Fruit fly (Drosophila melanogaster): ENCODE data around the gene CG5280.

CG5280 gene

dm6 chr3L:8997686-8998239 is 7.7 kb upstream of the CG5280 start, which contains the start of the genes smg and CG5087 (continued):
- TF ChIP-seq CG3065 (GFP tag; optimal IDR thresholded peaks at IDR 0.05) (no peak), so (GFP tag; IDR thresholded peaks at IDR 0.05) (no peak; the same call in 2 of the 3 replicates), Drgx (GFP tag; IDR thresholded peaks at IDR 0.05) (peak; percentile 6; the same call in 1 of the 2 replicates), trh (GFP tag; optimal IDR thresholded peaks at IDR 0.05) (no peak), tup (GFP tag; optimal IDR thresholded peaks at IDR 0.05) (no peak), Ets97D (GFP tag; optimal IDR thresholded peaks at IDR 0.05) (peak; percentile 94), CG3281 (GFP tag; optimal IDR thresholded peaks at IDR 0.05) (peak; percentile 3), CG2116 (GFP tag; optimal IDR thresholded peaks at IDR 0.05) (peak; percentile 97), ind (GFP tag; optimal IDR thresholded peaks at IDR 0.05) (peak; percentile 17), CG18599 (GFP tag; optimal IDR thresholded peaks at IDR 0.05) (no peak), CG11723 (GFP tag; optimal IDR thresholded peaks at IDR 0.05) (no peak), Dip2 (GFP tag; IDR thresholded peaks at IDR 0.05) (no peak), CG4404 (GFP tag; IDR thresholded peaks at IDR 0.05) (no peak), sens (GFP tag) (peak; percentile 85), CG7839 (tag; optimal IDR thresholded peaks at IDR 0.05) (no peak), CG17568 (GFP tag; optimal IDR thresholded peaks at IDR 0.05) (no peak), Tbp (GFP tag; optimal IDR thresholded peaks at IDR 0.05) (no peak), Fer2 (tag; optimal IDR thresholded peaks at IDR 0.05) (no peak), Dek (tag; optimal IDR thresholded peaks at IDR 0.05) (peak; percentile 59), CG4360 (GFP tag; IDR thresholded peaks at IDR 0.05) (no peak; the same call in 1 of the 2 replicates), CG17328 (GFP tag; IDR thresholded peaks at IDR 0.05) (no peak), gem (tag; optimal IDR thresholded peaks at IDR 0.05) (no peak), Bgb (GFP tag; IDR thresholded peaks at IDR 0.05; ENCODE audit: partially characterized antibody) (peak; percentile 73; the same call in 1 of the 2 replicates), CG9876 (GFP tag; optimal IDR thresholded peaks at IDR 0.05) (peak; percentile 46), CG14965 (GFP tag; optimal IDR thresholded peaks at IDR 0.05; ENCODE audit: borderline replicate concordance) (no peak), CG9727 (GFP tag; optimal IDR thresholded peaks at IDR 0.05) (peak; percentile 40), Bdp1 (GFP tag; optimal IDR thresholded peaks at IDR 0.05) (peak; percentile 37), CG12299 (tag; optimal IDR thresholded peaks at IDR 0.05) (peak; percentile 35), CG9215 (GFP tag; IDR thresholded peaks at IDR 0.05) (no peak), CG10543 (GFP tag; optimal IDR thresholded peaks at IDR 0.05) (peak; percentile 48), D19B (GFP tag; optimal IDR thresholded peaks at IDR 0.05) (no peak)

dm6 chr3L:8996899-8997685 is 7.1 kb upstream of the CG5280 start:
- TF ChIP-seq Max (GFP tag; optimal IDR thresholded peaks at IDR 0.05) (no peak), hkb (optimal IDR thresholded peaks at IDR 0.05) (no peak), hkb (GFP tag; IDR thresholded peaks at IDR 0.05) (0 out of 2 replicates have a peak, but pooled peaks have one; percentile 24), CG6854 (GFP tag; optimal IDR thresholded peaks at IDR 0.05) (peak; percentile 38), Trl (optimal IDR thresholded peaks at IDR 0.05) (no peak), Trl (GFP tag; optimal IDR thresholded peaks at IDR 0.05) (no peak), sens (GFP tag) (peak; percentile 55), Hey (tag; optimal IDR thresholded peaks at IDR 0.05) (no peak), ham (GFP tag; IDR thresholded peaks at IDR 0.05) (no peak), CG17802 (tag; optimal IDR thresholded peaks at IDR 0.05) (no peak), NC2β (GFP tag; optimal IDR thresholded peaks at IDR 0.05) (no peak), CG10431 (GFP tag; optimal IDR thresholded peaks at IDR 0.05) (no peak), sd (tag; optimal IDR thresholded peaks at IDR 0.05) (no peak), CG33213 (GFP tag; optimal IDR thresholded peaks at IDR 0.05) (no peak), nerfin-1 (tag; optimal IDR thresholded peaks at IDR 0.05) (peak; percentile 16), cwo (GFP tag; optimal IDR thresholded peaks at IDR 0.05) (no peak), zf30C (GFP tag; optimal IDR thresholded peaks at IDR 0.05) (no peak), BEAF-32 (GFP tag; optimal IDR thresholded peaks at IDR 0.05) (no peak), h (optimal IDR thresholded peaks at IDR 0.05) (no peak), CG12744 (GFP tag; optimal IDR thresholded peaks at IDR 0.05) (no peak)
